Worm (Caenorhabditis elegans) whole organism, young adult: ENCODE measurements around the gene M176.16.

Experiments used
- B0035.1 ChIP-seq: sonication (generic microtip); optimal IDR thresholded peaks from 2 replicates; lab custom pipeline; 2016; ENCODE audit warnings: missing genetic modification characterization, mild to moderate bottlenecking, missing compliant biosample characterization, missing genotype, missing genetic modification reagents
- B0261.1 ChIP-seq: sonication (generic microtip); optimal IDR thresholded peaks from 2 replicates; lab custom pipeline; 2016; ENCODE audit warnings: mild to moderate bottlenecking, missing genetic modification characterization, moderate library complexity, missing compliant biosample characterization
- B0336.3 ChIP-seq: fragments of 200-800 bp; sonication (Bioruptor generic); IDR thresholded peaks from 2 replicates; pipeline ENCODE4 v1.3.6; 2022; ENCODE audit warnings: missing genetic modification characterization, missing compliant biosample characterization
- C06A6.2 ChIP-seq: fragments of 200-800 bp; sonication (Bioruptor generic); conservative IDR thresholded peaks from 2 replicates; pipeline ENCODE4 v1.3.6; 2022; ENCODE audit warnings: missing genetic modification characterization, missing compliant biosample characterization
- F39B2.1 ChIP-seq: fragments of 200-800 bp; sonication (Bioruptor generic); IDR thresholded peaks from 2 replicates; pipeline ENCODE4 v1.3.6; 2022; ENCODE audit warnings: missing genetic modification reagents, missing genetic modification characterization, missing compliant biosample characterization
- K12H6.12 ChIP-seq: fragments of 200-800 bp; sonication (Bioruptor generic); optimal IDR thresholded peaks from 2 replicates; lab custom pipeline; 2018; ENCODE audit warnings: mild to moderate bottlenecking, missing genetic modification characterization, missing compliant biosample characterization
- Y53F4B.3 ChIP-seq: fragments of 200-800 bp; sonication (Bioruptor generic); IDR thresholded peaks from 2 replicates; pipeline ENCODE4 v1.3.6; 2022; ENCODE audit warnings: missing genetic modification reagents, missing genetic modification characterization, missing compliant biosample characterization
- Y53G8AR.9 ChIP-seq: fragments of 200-800 bp; sonication (Bioruptor generic); conservative IDR thresholded peaks from 2 replicates; pipeline ENCODE4 v1.3.6; 2022; ENCODE audit warnings: missing genetic modification reagents, missing genetic modification characterization, missing compliant biosample characterization
- Y67H2A.10 ChIP-seq: fragments of 200-800 bp; sonication (Bioruptor generic); conservative IDR thresholded peaks from 2 replicates; pipeline ENCODE4 v1.3.6; 2022; ENCODE audit warnings: missing genetic modification reagents, missing genetic modification characterization, missing compliant biosample characterization
- aptf-2 ChIP-seq: fragments of 200-800 bp; sonication (Bioruptor generic); conservative IDR thresholded peaks from 2 replicates; pipeline ENCODE4 v1.3.6; 2022; ENCODE audit warnings: missing genetic modification reagents, missing genetic modification characterization, missing compliant biosample characterization
- cebp-1 ChIP-seq, 2 experiments: fragments of 200-800 bp in 1 of 2; sonication (Bioruptor generic) in 1 of 2; sonication (generic microtip) in 1 of 2; IDR thresholded peaks in 1 of 2; optimal IDR thresholded peaks in 1 of 2; 2 replicates each; pipeline versions ENCODE4 v1.3.6 to Lab custom; 2017 to 2022; ENCODE audit warnings: missing compliant biosample characterization in 2 of 2, missing genetic modification characterization in 2 of 2, mild to moderate bottlenecking in 1 of 2, missing genetic modification reagents in 1 of 2, moderate library complexity in 1 of 2
- ceh-79 ChIP-seq: sonication (generic microtip); optimal IDR thresholded peaks from 2 replicates; lab custom pipeline; 2017; ENCODE audit warnings: mild to moderate bottlenecking, missing genetic modification characterization, missing compliant biosample characterization
- die-1 ChIP-seq: sonication (generic microtip); optimal IDR thresholded peaks from 2 replicates; lab custom pipeline; 2016; ENCODE audit warnings: missing genotype, mild to moderate bottlenecking, missing genetic modification characterization, missing compliant biosample characterization
- dpff-1 ChIP-seq: sonication (generic microtip); optimal IDR thresholded peaks from 2 replicates; lab custom pipeline; 2017; ENCODE audit warnings: mild to moderate bottlenecking, missing genetic modification characterization, missing compliant biosample characterization
- dpl-1 ChIP-seq: fragments of 150-350 bp; optimal IDR thresholded peaks from 2 replicates; lab custom pipeline; 2014; ENCODE audit warnings: missing biosample characterization, missing genetic modification reagents, missing genetic modification characterization
- him-1 ChIP-seq: sonication (generic microtip); optimal IDR thresholded peaks from 2 replicates; lab custom pipeline; 2016; ENCODE audit warnings: missing genotype, missing genetic modification reagents, missing genetic modification characterization, missing compliant biosample characterization
- hlh-12 ChIP-seq: sonication (generic microtip); optimal IDR thresholded peaks from 2 replicates; lab custom pipeline; 2016; ENCODE audit warnings: missing genetic modification characterization, missing compliant biosample characterization
- hmg-20 ChIP-seq: fragments of 200-800 bp; sonication (Bioruptor generic); IDR thresholded peaks from 2 replicates; pipeline ENCODE4 v1.3.6; 2022; ENCODE audit warnings: missing genetic modification reagents, missing genetic modification characterization, missing compliant biosample characterization
- hrde-1 ChIP-seq: sonication (generic microtip); optimal IDR thresholded peaks from 2 replicates; lab custom pipeline; 2016; ENCODE audit warnings: missing genetic modification characterization, mild to moderate bottlenecking, missing compliant biosample characterization, moderate library complexity, missing genotype, missing genetic modification reagents, borderline replicate concordance
- hsf-1 ChIP-seq: fragments of 200-800 bp; sonication (Bioruptor generic); IDR thresholded peaks from 2 replicates; pipeline ENCODE4 v1.3.6; 2022; ENCODE audit warnings: missing genetic modification reagents, missing genetic modification characterization, missing compliant biosample characterization
- let-607 ChIP-seq, 2 experiments: fragments of 200-800 bp in 1 of 2; sonication (Bioruptor generic) in 1 of 2; sonication (generic microtip) in 1 of 2; optimal IDR thresholded peaks; 2 replicates each; lab custom pipeline; 2016 to 2018; ENCODE audit warnings: mild to moderate bottlenecking in 2 of 2, missing compliant biosample characterization in 2 of 2, missing genetic modification characterization in 2 of 2, moderate library complexity in 2 of 2, missing genotype in 1 of 2
- lin-35 ChIP-seq, 3 experiments: fragments of 150-350 bp in 2 of 3; sonication (generic microtip) in 1 of 3; optimal IDR thresholded peaks; 2 replicates each; lab custom pipeline; 2014 to 2018; ENCODE audit warnings: missing biosample characterization in 3 of 3, missing genetic modification characterization in 3 of 3, missing genetic modification reagents in 3 of 3
- lin-54 ChIP-seq: fragments of 200-800 bp; sonication (Bioruptor generic); optimal IDR thresholded peaks from 2 replicates; lab custom pipeline; 2018; ENCODE audit warnings: mild to moderate bottlenecking, missing genetic modification characterization, missing compliant biosample characterization
- lsl-1 ChIP-seq: fragments of 200-800 bp; sonication (Bioruptor generic); optimal IDR thresholded peaks from 2 replicates; lab custom pipeline; 2018; ENCODE audit warnings: mild to moderate bottlenecking, missing genetic modification characterization, moderate library complexity, missing compliant biosample characterization
- madf-3 ChIP-seq: fragments of 200-800 bp; sonication (Bioruptor generic); IDR thresholded peaks from 2 replicates; pipeline ENCODE4 v1.3.6; 2022; ENCODE audit warnings: missing genetic modification reagents, missing genetic modification characterization, missing compliant biosample characterization
- madf-8 ChIP-seq: fragments of 200-800 bp; sonication (Bioruptor generic); conservative IDR thresholded peaks from 2 replicates; pipeline ENCODE4 v1.3.6; 2022; ENCODE audit warnings: missing genetic modification reagents, missing genetic modification characterization, missing compliant biosample characterization
- mxl-1 ChIP-seq: sonication (generic microtip); optimal IDR thresholded peaks from 2 replicates; lab custom pipeline; 2016; ENCODE audit warnings: missing genetic modification characterization, missing compliant biosample characterization
- nfya-2 ChIP-seq: fragments of 200-800 bp; sonication (Bioruptor generic); IDR thresholded peaks from 2 replicates; pipeline ENCODE4 v1.3.6; 2022; ENCODE audit warnings: missing genetic modification reagents, missing genetic modification characterization, missing compliant biosample characterization
- nhr-80 ChIP-seq: sonication (generic microtip); optimal IDR thresholded peaks from 2 replicates; lab custom pipeline; 2016; ENCODE audit warnings: missing genetic modification characterization, missing compliant biosample characterization
- pbrm-1 ChIP-seq: fragments of 200-800 bp; sonication (Bioruptor generic); IDR thresholded peaks from 2 replicates; pipeline ENCODE4 v1.3.6; 2022; ENCODE audit warnings: missing genetic modification reagents, missing genetic modification characterization, missing compliant biosample characterization
- pha-4 ChIP-seq: fragments of 150-350 bp; sonication (generic microtip); optimal IDR thresholded peaks from 2 replicates; lab custom pipeline; 2014; ENCODE audit warnings: missing biosample characterization, missing genetic modification reagents, missing genetic modification characterization
- sea-2 ChIP-seq: fragments of 200-800 bp; sonication (Bioruptor generic); IDR thresholded peaks from 2 replicates; pipeline ENCODE4 v1.3.6; 2022; ENCODE audit warnings: missing genetic modification characterization, missing compliant biosample characterization
- snpc-1.1 ChIP-seq: sonication (generic microtip); optimal IDR thresholded peaks from 2 replicates; lab custom pipeline; 2017; ENCODE audit warnings: missing genetic modification characterization, mild to moderate bottlenecking, missing compliant biosample characterization, antibody characterized with exemption, moderate library complexity, missing genotype, missing genetic modification reagents; ENCODE audit not compliant: insufficient read depth
- snpc-1.3 ChIP-seq: sonication (generic microtip); optimal IDR thresholded peaks from 2 replicates; lab custom pipeline; 2017; ENCODE audit warnings: missing genetic modification characterization, mild to moderate bottlenecking, missing compliant biosample characterization, antibody characterized with exemption, moderate library complexity, missing genotype, missing genetic modification reagents; ENCODE audit not compliant: insufficient read depth
- somi-1 ChIP-seq: fragments of 200-800 bp; sonication (Bioruptor generic); optimal IDR thresholded peaks from 2 replicates; lab custom pipeline; 2018; ENCODE audit warnings: mild to moderate bottlenecking, missing genetic modification characterization, missing compliant biosample characterization
- unc-130 ChIP-seq: sonication (generic microtip); optimal IDR thresholded peaks from 2 replicates; lab custom pipeline; 2016; ENCODE audit warnings: missing genetic modification reagents, missing genetic modification characterization, missing compliant biosample characterization
- unc-62 ChIP-seq: fragments of 150-350 bp; optimal IDR thresholded peaks from 2 replicates; lab custom pipeline; 2014; ENCODE audit warnings: missing biosample characterization, missing genetic modification reagents, missing genetic modification characterization
- xnd-1 ChIP-seq: sonication (generic microtip); optimal IDR thresholded peaks from 2 replicates; lab custom pipeline; 2016; ENCODE audit warnings: missing genotype, missing genetic modification reagents, missing genetic modification characterization, missing compliant biosample characterization
- zfh-2 ChIP-seq: fragments of 200-800 bp; sonication (Bioruptor generic); conservative IDR thresholded peaks from 2 replicates; pipeline ENCODE4 v1.3.6; 2022; ENCODE audit warnings: missing genetic modification reagents, missing genetic modification characterization, missing compliant biosample characterization
- ztf-3 ChIP-seq: fragments of 200-800 bp; sonication (Bioruptor generic); optimal IDR thresholded peaks from 2 replicates; lab custom pipeline; 2018; ENCODE audit warnings: mild to moderate bottlenecking, missing genetic modification characterization, missing compliant biosample characterization
- ztf-6 ChIP-seq: fragments of 200-800 bp; sonication (Bioruptor generic); IDR thresholded peaks from 2 replicates; pipeline ENCODE4 v1.3.6; 2022; ENCODE audit warnings: missing genetic modification reagents, missing genetic modification characterization, missing compliant biosample characterization

Gene M176.16

DNA sequence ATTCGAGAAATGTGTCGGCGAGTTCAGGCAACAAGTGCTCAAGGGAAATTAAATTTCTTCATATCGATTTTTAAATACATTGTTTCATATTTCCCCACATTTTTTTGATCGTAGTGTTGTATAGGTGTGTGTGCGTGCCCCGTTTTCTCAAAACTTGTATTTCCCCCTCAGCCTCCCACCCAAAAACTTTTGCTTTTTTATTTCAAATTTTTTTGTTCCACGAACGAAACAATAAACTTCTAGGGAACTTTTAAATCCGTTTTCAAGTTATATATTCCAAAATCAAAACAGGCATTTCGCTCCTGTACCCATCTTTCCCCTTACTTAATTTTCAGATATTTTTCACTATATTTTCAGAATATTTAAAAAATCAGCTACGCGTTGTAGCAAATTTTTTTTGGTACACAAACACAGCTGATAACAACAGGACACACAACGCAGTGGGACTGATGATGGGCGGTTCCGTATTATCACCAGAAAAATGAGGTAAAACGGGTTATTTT lies at the start of gene M176.16, which contains the start of gene M176.4:
Gene M176.16, plus strand, starts transcription at position 453 of the 503 bp plus-strand sequence.
Gene M176.4, plus strand, starts transcription at position 301 of the 503 bp plus-strand sequence.
- TF ChIP-seq hmg-20: no peak
- TF ChIP-seq dpl-1 (GFP tag; lab: Kevin White, UChicago): no peak
- no peak for TF ChIP-seq snpc-1.3
- TF ChIP-seq pbrm-1 (GFP tag; lab: Robert Waterston, UW): no peak
- no peak for TF ChIP-seq hlh-12 (tag; lab: Kevin White, UChicago)
- peak; percentile 53 for TF ChIP-seq nhr-80

ce11 chrII:9369394-9369793 lies 48.9 kb upstream of the M176.16 start:
- TF ChIP-seq F39B2.1 (no peak), somi-1 (GFP tag; lab: Kevin White, UChicago) (no peak), zfh-2 (GFP tag; lab: Robert Waterston, UW) (no peak), nfya-2 (GFP tag; lab: Robert Waterston, UW) (no peak), lsl-1 (no peak), mxl-1 (tag; lab: Kevin White, UChicago) (no peak)

ce11 chrII:9372393-9372792 lies 45.9 kb upstream of the M176.16 start, which contains the start of gene C06C3.3:
Gene C06C3.3, minus strand, starts transcription at chrII:9372493.
- no peak for TF ChIP-seq madf-8 (GFP tag; lab: Robert Waterston, UW)
- no peak for TF ChIP-seq ceh-79 (tag; lab: Kevin White, UChicago)
- no peak for TF ChIP-seq lin-54
- TF ChIP-seq lin-35 (GFP tag; optimal IDR thresholded peaks at IDR 0.05; lab: Kevin White, UChicago): no peak
- no peak for TF ChIP-seq B0336.3 (GFP tag; lab: Robert Waterston, UW)
- TF ChIP-seq Y53F4B.3: no peak
- TF ChIP-seq pha-4 (tag; lab: Kevin White, UChicago): no peak
- TF ChIP-seq K12H6.12 (tag; lab: Kevin White, UChicago): no peak
- no peak for TF ChIP-seq B0035.1
- TF ChIP-seq sea-2 (GFP tag; lab: Robert Waterston, UW): no peak
- TF ChIP-seq madf-3 (GFP tag; lab: Robert Waterston, UW): no peak
- no peak for TF ChIP-seq hrde-1 (tag; lab: Kevin White, UChicago)
- TF ChIP-seq dpff-1: no peak
- no peak for TF ChIP-seq hsf-1 (GFP tag; lab: Robert Waterston, UW)
- no peak for TF ChIP-seq cebp-1 (GFP tag; IDR thresholded peaks at IDR 0.05; lab: Robert Waterston, UW)
- no peak for TF ChIP-seq cebp-1 (tag; optimal IDR thresholded peaks at IDR 0.05; lab: Kevin White, UChicago)
- TF ChIP-seq nhr-80: no peak
- TF ChIP-seq snpc-1.3: no peak

DNA sequence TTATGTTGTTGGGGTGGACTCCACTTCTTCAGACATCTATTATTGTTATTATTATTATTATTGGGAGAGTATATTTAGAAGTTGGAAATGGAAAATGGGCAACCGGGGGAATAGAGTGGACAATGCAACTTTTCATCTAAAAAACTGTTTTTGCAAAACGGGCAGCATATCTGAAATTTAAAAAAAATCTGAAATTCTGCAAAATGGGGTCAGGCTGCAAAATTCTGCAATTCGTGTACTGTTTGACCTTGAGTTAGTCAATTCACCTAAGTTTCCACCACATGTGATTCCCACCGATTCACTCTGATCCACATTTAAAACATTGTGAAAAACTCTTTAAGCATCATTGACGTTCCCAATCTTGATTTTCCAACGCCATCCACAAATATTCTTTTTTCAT lies 45.3 kb upstream of the M176.16 start, which contains the start of gene C06C3.4:
Gene C06C3.4, plus strand, starts transcription at position 301 of the 400 bp plus-strand sequence.
- TF ChIP-seq ztf-3 (GFP tag; lab: Kevin White, UChicago) (no peak), xnd-1 (tag; lab: Kevin White, UChicago) (no peak), B0261.1 (tag; lab: Kevin White, UChicago) (no peak), C06A6.2 (no peak), die-1 (tag; lab: Kevin White, UChicago) (no peak), let-607 (tag; optimal IDR thresholded peaks at IDR 0.05; lab: Kevin White, UChicago) (no peak), Y67H2A.10 (GFP tag; lab: Robert Waterston, UW) (no peak), unc-62 (GFP tag; lab: Kevin White, UChicago) (no peak), ztf-6 (no peak), nhr-80 (no peak), snpc-1.1 (tag; lab: Kevin White, UChicago) (no peak), him-1 (tag; lab: Kevin White, UChicago) (no peak), lin-35 (GFP tag; optimal IDR thresholded peaks at IDR 0.05; lab: Kevin White, UChicago) (no peak), unc-130 (no peak), Y53G8AR.9 (GFP tag; lab: Robert Waterston, UW) (no peak), aptf-2 (GFP tag; lab: Robert Waterston, UW) (no peak)
